Fruit fly (Drosophila melanogaster): ENCODE data around the gene CG33170.
A peak's percentile ranks its signal among the peaks of the same experiment; 100 is the strongest.

The CG33170 gene

dm6 chr3L:22887677-22888076 lies 23.3 kb downstream of the CG33170 start:
- TF ChIP-seq EcR (GFP tag; optimal IDR thresholded peaks at IDR 0.05), result no peak
- no peak for TF ChIP-seq CG8478 (optimal IDR thresholded peaks at IDR 0.05)
- no peak for TF ChIP-seq Dll (optimal IDR thresholded peaks at IDR 0.05)
- no peak for TF ChIP-seq psq (optimal IDR thresholded peaks at IDR 0.05)
- TF ChIP-seq pan (optimal IDR thresholded peaks at IDR 0.05), result no peak
- TF ChIP-seq usp (GFP tag; optimal IDR thresholded peaks at IDR 0.05), result no peak

dm6 chr3L:22888591-22889258 lies 24.3 kb downstream of the CG33170 start:
- TF ChIP-seq pan (optimal IDR thresholded peaks at IDR 0.05) (no peak), CG8478 (optimal IDR thresholded peaks at IDR 0.05) (no peak), usp (GFP tag; optimal IDR thresholded peaks at IDR 0.05) (no peak), psq (optimal IDR thresholded peaks at IDR 0.05) (no peak), EcR (GFP tag; optimal IDR thresholded peaks at IDR 0.05) (no peak), Dll (optimal IDR thresholded peaks at IDR 0.05) (no peak)

dm6 chr3L:22890024-22890423 lies 25.6 kb downstream of the CG33170 start:
- TF ChIP-seq usp (GFP tag; optimal IDR thresholded peaks at IDR 0.05), result no peak
- no peak for TF ChIP-seq psq (optimal IDR thresholded peaks at IDR 0.05)
- TF ChIP-seq Dll (optimal IDR thresholded peaks at IDR 0.05), result no peak
- no peak for TF ChIP-seq EcR (GFP tag; optimal IDR thresholded peaks at IDR 0.05)
- no peak for TF ChIP-seq pan (optimal IDR thresholded peaks at IDR 0.05)
- no peak for TF ChIP-seq CG8478 (optimal IDR thresholded peaks at IDR 0.05)

- TF ChIP-seq CG8478 (optimal IDR thresholded peaks at IDR 0.05), result no peak
- no peak for TF ChIP-seq EcR (GFP tag; optimal IDR thresholded peaks at IDR 0.05)
- TF ChIP-seq psq (optimal IDR thresholded peaks at IDR 0.05), result no peak
- no peak for TF ChIP-seq Dll (optimal IDR thresholded peaks at IDR 0.05)
- TF ChIP-seq pan (optimal IDR thresholded peaks at IDR 0.05), result no peak
- TF ChIP-seq usp (GFP tag; optimal IDR thresholded peaks at IDR 0.05), result no peak
These were observed 26.6 kb downstream of the CG33170 start for dm6 chr3L:22891009-22891408.

dm6 chr3L:22894689-22895283 lies 30.4 kb downstream of the CG33170 start:
- TF ChIP-seq EcR (GFP tag; optimal IDR thresholded peaks at IDR 0.05), result no peak
- no peak for TF ChIP-seq psq (optimal IDR thresholded peaks at IDR 0.05)
- TF ChIP-seq CG8478 (optimal IDR thresholded peaks at IDR 0.05), result no peak

- TF ChIP-seq Dll (optimal IDR thresholded peaks at IDR 0.05) (no peak), usp (GFP tag; optimal IDR thresholded peaks at IDR 0.05) (no peak), CG8478 (optimal IDR thresholded peaks at IDR 0.05) (no peak), EcR (GFP tag; optimal IDR thresholded peaks at IDR 0.05) (no peak), psq (optimal IDR thresholded peaks at IDR 0.05) (no peak), pan (optimal IDR thresholded peaks at IDR 0.05) (no peak)
These were observed 34.0 kb downstream of the CG33170 start, which contains the start of gene CG11131 for dm6 chr3L:22898444-22898843. Gene CG11131 (plus strand): TSS chr3L:22898744.

- no peak for TF ChIP-seq pan (optimal IDR thresholded peaks at IDR 0.05)
These were observed 37.2 kb downstream of the CG33170 start, which contains the start of gene BoYb for dm6 chr3L:22901612-22902011. Gene BoYb (plus strand): TSS chr3L:22901912.

dm6 chr3L:22909325-22909904 lies 45.0 kb downstream of the CG33170 start:
- TF ChIP-seq Dll (optimal IDR thresholded peaks at IDR 0.05) (no peak), pan (optimal IDR thresholded peaks at IDR 0.05) (no peak), CG8478 (optimal IDR thresholded peaks at IDR 0.05) (no peak), usp (GFP tag; optimal IDR thresholded peaks at IDR 0.05) (no peak), EcR (GFP tag; optimal IDR thresholded peaks at IDR 0.05) (no peak), psq (optimal IDR thresholded peaks at IDR 0.05) (no peak)

dm6 chr3L:22909914-22910541 lies 45.6 kb downstream of the CG33170 start, which contains the start of gene CG12768:
Gene CG12768 (plus strand): TSS chr3L:22910491.
- TF ChIP-seq CG8478 (optimal IDR thresholded peaks at IDR 0.05) (no peak), Dll (optimal IDR thresholded peaks at IDR 0.05) (peak; percentile 83)

Data from whole organism.